Worm (Caenorhabditis elegans): Measurements from ENCODE around the gene rrp-8.

DNA sequence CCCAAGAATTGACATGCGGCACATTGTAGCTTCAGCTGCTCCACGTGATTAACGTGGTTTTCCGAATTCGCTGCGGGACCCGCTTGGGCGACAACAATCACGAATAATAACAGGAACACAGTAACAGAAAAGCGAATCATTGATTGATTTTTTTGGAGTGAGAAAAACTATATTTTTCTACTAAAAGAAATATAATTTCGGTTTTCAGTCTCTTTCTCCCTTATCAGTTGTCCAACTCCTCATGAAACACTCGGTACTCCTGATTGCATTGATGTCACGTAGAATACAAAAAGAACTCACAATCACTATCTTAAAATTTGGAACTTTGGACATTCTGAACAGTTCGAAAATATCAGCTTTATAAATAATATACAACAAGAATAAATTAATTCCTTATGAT lies 32.5 kb downstream of the rrp-8 start, which contains the start of gene Y66H1A.5:
- TF ChIP-seq ama-1 (optimal IDR thresholded peaks at IDR 0.05) = no peak
- TF ChIP-seq mdl-1 (tag; optimal IDR thresholded peaks at IDR 0.05) = no peak
- no peak for TF ChIP-seq elt-1 (tag; optimal IDR thresholded peaks at IDR 0.05)
- peak; percentile 57 for TF ChIP-seq fos-1 (tag; optimal IDR thresholded peaks at IDR 0.05)
- TF ChIP-seq ZK546.5 (tag; optimal IDR thresholded peaks at IDR 0.05) = no peak

All from whole organism, L2 larva.